Fruit fly (Drosophila melanogaster): ENCODE data around the gene ScsbetaA.

ScsbetaA gene

DNA sequence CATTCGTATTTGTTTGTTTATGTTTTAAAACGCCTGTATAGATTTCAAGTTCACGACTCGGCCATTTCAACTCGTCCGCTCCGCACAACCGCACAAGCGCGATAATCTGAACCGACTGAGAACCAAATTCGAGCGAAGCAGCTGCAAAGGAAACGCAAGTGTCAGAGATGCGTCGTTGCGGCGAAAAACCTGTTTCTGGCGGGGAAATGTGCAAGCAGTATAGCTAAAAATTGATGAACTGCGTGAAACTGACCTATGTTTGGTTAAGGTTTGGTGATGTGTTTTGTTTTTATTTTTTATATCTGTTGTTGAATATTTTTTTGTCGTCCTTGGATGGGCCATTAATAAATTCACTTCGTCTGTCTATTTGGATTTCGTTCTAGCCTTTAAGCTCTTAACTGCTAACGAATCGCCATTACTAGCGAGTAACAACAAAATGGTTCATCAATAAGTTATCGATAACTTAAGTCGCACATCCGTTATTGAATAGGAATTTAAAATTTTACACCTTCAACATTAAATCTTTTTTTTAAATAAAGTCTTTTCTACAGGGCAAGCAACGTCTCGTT is 6.7 kb upstream of the ScsbetaA start, which contains the start of gene pyd (continued):
- TF ChIP-seq Bteb2 (GFP tag; optimal IDR thresholded peaks at IDR 0.05), result peak; percentile 63
- TF ChIP-seq CG10209 (GFP tag; optimal IDR thresholded peaks at IDR 0.05), result peak; percentile 63
- peak; percentile 83 for TF ChIP-seq HLHmδ (GFP tag; optimal IDR thresholded peaks at IDR 0.05)
- peak; percentile 61 for TF ChIP-seq CG13894 (tag; optimal IDR thresholded peaks at IDR 0.05)
- peak; percentile 76 for TF ChIP-seq abd-A (tag; optimal IDR thresholded peaks at IDR 0.05)
- TF ChIP-seq CG16863 (GFP tag; optimal IDR thresholded peaks at IDR 0.05), result peak; percentile 37
- peak; percentile 13 for TF ChIP-seq pum (GFP tag; optimal IDR thresholded peaks at IDR 0.05)
- TF ChIP-seq CG8359 (GFP tag; optimal IDR thresholded peaks at IDR 0.05; ENCODE audit: borderline replicate concordance), result no peak
- peak; percentile 26 for TF ChIP-seq CG16815 (GFP tag; optimal IDR thresholded peaks at IDR 0.05)
- peak; percentile 46; the same call in 1 of the 2 replicates for TF ChIP-seq CG14441 (GFP tag; IDR thresholded peaks at IDR 0.05)
- peak; percentile 53 for TF ChIP-seq CG11695 (GFP tag; IDR thresholded peaks at IDR 0.05)
- peak; percentile 46 for TF ChIP-seq bab2 (GFP tag; optimal IDR thresholded peaks at IDR 0.05)
- peak; percentile 58 for TF ChIP-seq CG3847 (GFP tag; IDR thresholded peaks at IDR 0.05)
- no peak for TF ChIP-seq CG11247 (GFP tag; IDR thresholded peaks at IDR 0.05)
- TF ChIP-seq CG7556 (GFP tag; optimal IDR thresholded peaks at IDR 0.05), result peak; percentile 46
- TF ChIP-seq Doc2 (GFP tag; IDR thresholded peaks at IDR 0.05), result no peak
- peak; percentile 43 for TF ChIP-seq nau (GFP tag; optimal IDR thresholded peaks at IDR 0.05)
- no peak for TF ChIP-seq klu (GFP tag; IDR thresholded peaks at IDR 0.05)
- TF ChIP-seq Rx (GFP tag; IDR thresholded peaks at IDR 0.05), result no peak
- peak; percentile 30; the same call in 1 of the 2 replicates for TF ChIP-seq tna (GFP tag; IDR thresholded peaks at IDR 0.05; ENCODE audit: partially characterized antibody)
- TF ChIP-seq Ptx1 (GFP tag; IDR thresholded peaks at IDR 0.05), result peak; percentile 55
- peak; percentile 53 for TF ChIP-seq mam (GFP tag; optimal IDR thresholded peaks at IDR 0.05)
- TF ChIP-seq corto (GFP tag; optimal IDR thresholded peaks at IDR 0.05), result no peak
- TF ChIP-seq CG3726 (GFP tag; IDR thresholded peaks at IDR 0.05), result no peak
- peak; percentile 14 for TF ChIP-seq fd3F (GFP tag; optimal IDR thresholded peaks at IDR 0.05)
- TF ChIP-seq CG8478 (optimal IDR thresholded peaks at IDR 0.05), result no peak
- TF ChIP-seq Atf-2 (GFP tag; optimal IDR thresholded peaks at IDR 0.05), result peak; percentile 31
- peak; percentile 64; the same call in 1 of the 2 replicates for TF ChIP-seq Atf6 (GFP tag; IDR thresholded peaks at IDR 0.05)
- TF ChIP-seq usp (GFP tag; optimal IDR thresholded peaks at IDR 0.05), result no peak
- 0 out of 2 replicates have a peak, but pooled peaks have one; percentile 30 for TF ChIP-seq crol (GFP tag; IDR thresholded peaks at IDR 0.05)
- TF ChIP-seq CG14050 (GFP tag; IDR thresholded peaks at IDR 0.05), result 0 out of 3 replicates have a peak, but pooled peaks have one; percentile 34
- no peak for TF ChIP-seq CG15011 (GFP tag; optimal IDR thresholded peaks at IDR 0.05)
- peak; percentile 28 for TF ChIP-seq CG31365 (tag; optimal IDR thresholded peaks at IDR 0.05)
- peak; percentile 98 for TF ChIP-seq CG12155 (GFP tag; optimal IDR thresholded peaks at IDR 0.05)
- TF ChIP-seq wdn (GFP tag; IDR thresholded peaks at IDR 0.05), result no peak
- TF ChIP-seq Side (GFP tag; optimal IDR thresholded peaks at IDR 0.05), result peak; percentile 55
- peak; percentile 63; the same call in 1 of the 3 replicates for TF ChIP-seq Opbp (GFP tag; IDR thresholded peaks at IDR 0.05; ENCODE audit: partially characterized antibody)
- peak; percentile 60 for TF ChIP-seq lab (GFP tag; optimal IDR thresholded peaks at IDR 0.05)
- TF ChIP-seq CG3838 (GFP tag; optimal IDR thresholded peaks at IDR 0.05), result no peak
- no peak for TF ChIP-seq Usf (GFP tag; optimal IDR thresholded peaks at IDR 0.05)
- no peak for TF ChIP-seq wor (GFP tag; IDR thresholded peaks at IDR 0.05)
- peak; percentile 60 for TF ChIP-seq odd (GFP tag; optimal IDR thresholded peaks at IDR 0.05)
- TF ChIP-seq Lpt (GFP tag; optimal IDR thresholded peaks at IDR 0.05), result no peak
- peak; percentile 72 for TF ChIP-seq ci (GFP tag; IDR thresholded peaks at IDR 0.05)
- no peak for TF ChIP-seq Ravus (GFP tag; IDR thresholded peaks at IDR 0.05)
- TF ChIP-seq CG32772 (GFP tag; IDR thresholded peaks at IDR 0.05), result no peak
- peak; percentile 84 for TF ChIP-seq Med (GFP tag)
- TF ChIP-seq nerfin-1 (tag; optimal IDR thresholded peaks at IDR 0.05), result peak; percentile 58
- no peak for TF ChIP-seq salm (tag; optimal IDR thresholded peaks at IDR 0.05)
- no peak for TF ChIP-seq CG43689 (GFP tag; IDR thresholded peaks at IDR 0.05)
- TF ChIP-seq CG10321 (GFP tag; IDR thresholded peaks at IDR 0.05), result no peak
